Worm (Caenorhabditis elegans): ENCODE data around the gene algn-2.

Gene algn-2

ce11 chrII:5333729-5334255, 41.3 kb upstream of the algn-2 start:
- TF ChIP-seq cey-2 (tag; optimal IDR thresholded peaks at IDR 0.05; ENCODE audit: borderline replicate concordance, insufficient read depth) (peak; percentile 6), ceh-82 (tag; optimal IDR thresholded peaks at IDR 0.05) (no peak), dve-1 (tag; optimal IDR thresholded peaks at IDR 0.05; ENCODE audit: insufficient read depth) (peak; percentile 32), lsy-2 (tag; optimal IDR thresholded peaks at IDR 0.05) (peak in 1 of 2 experiments; percentile 34), pqm-1 (tag; optimal IDR thresholded peaks at IDR 0.05) (peak; percentile 30), spr-1 (tag; optimal IDR thresholded peaks at IDR 0.05) (no peak), rbr-2 (tag; optimal IDR thresholded peaks at IDR 0.05) (peak; percentile 31), T20F7.1 (GFP tag; optimal IDR thresholded peaks at IDR 0.05) (peak; percentile 27), dmd-6 (GFP tag; IDR thresholded peaks at IDR 0.05) (no peak), hlh-11 (tag; optimal IDR thresholded peaks at IDR 0.05) (peak; percentile 21), aha-1 (tag) (peak; percentile 44), daf-16 (GFP tag; optimal IDR thresholded peaks at IDR 0.05) (no peak), daf-16 (tag; optimal IDR thresholded peaks at IDR 0.05) (peak; percentile 78), nhr-48 (tag; optimal IDR thresholded peaks at IDR 0.05) (no peak), nhr-28 (tag; optimal IDR thresholded peaks at IDR 0.05) (peak; percentile 11)

- TF ChIP-seq unc-62 (GFP tag; optimal IDR thresholded peaks at IDR 0.05 in 1 of 2) (peak in 1 of 2 experiments; percentile 89), unc-62 (tag; optimal IDR thresholded peaks at IDR 0.05) (no peak), arid-1 (GFP tag; conservative IDR thresholded peaks at IDR 0.05) (no peak), ZK337.2 (GFP tag; IDR thresholded peaks at IDR 0.05) (no peak), hlh-30 (tag; optimal IDR thresholded peaks at IDR 0.05; ENCODE audit: insufficient read depth) (peak; percentile 19), nhr-42 (GFP tag; IDR thresholded peaks at IDR 0.05) (no peak)
These were observed 40.4 kb upstream of the algn-2 start for ce11 chrII:5334628-5335027.

ce11 chrII:5335370-5336034, 39.6 kb upstream of the algn-2 start:
- TF ChIP-seq tag-97 (GFP tag; IDR thresholded peaks at IDR 0.05) = no peak
- peak in 1 of 2 experiments; percentile 13 for TF ChIP-seq hif-1 (tag; optimal IDR thresholded peaks at IDR 0.05)
- peak; percentile 7 for TF ChIP-seq mes-2 (tag; optimal IDR thresholded peaks at IDR 0.05; ENCODE audit: poor library complexity, severe bottlenecking)
- peak; percentile 67 for TF ChIP-seq nhr-6 (tag; optimal IDR thresholded peaks at IDR 0.05)
- no peak for TF ChIP-seq zfp-3 (GFP tag; conservative IDR thresholded peaks at IDR 0.05)
- peak; percentile 41 for TF ChIP-seq dve-1 (tag; optimal IDR thresholded peaks at IDR 0.05; ENCODE audit: insufficient read depth)
- TF ChIP-seq aha-1 (tag) = peak; percentile 65
- no peak for TF ChIP-seq snpc-1.2 (GFP tag; IDR thresholded peaks at IDR 0.05)
- TF ChIP-seq lsy-2 (tag; optimal IDR thresholded peaks at IDR 0.05) = peak in 1 of 2 experiments; percentile 2
- peak; percentile 38 for TF ChIP-seq hlh-30 (tag; optimal IDR thresholded peaks at IDR 0.05; ENCODE audit: insufficient read depth)
- TF ChIP-seq unc-62 (GFP tag; optimal IDR thresholded peaks at IDR 0.05 in 1 of 2) = peak in 1 of 2 experiments; percentile 96
- no peak for TF ChIP-seq unc-62 (tag; optimal IDR thresholded peaks at IDR 0.05)

- TF ChIP-seq lir-3 (tag; optimal IDR thresholded peaks at IDR 0.05) = no peak
- TF ChIP-seq aha-1 (tag) = peak; percentile 99
- peak; percentile 69 for TF ChIP-seq mep-1 (tag; optimal IDR thresholded peaks at IDR 0.05)
- TF ChIP-seq cey-2 (tag; optimal IDR thresholded peaks at IDR 0.05; ENCODE audit: borderline replicate concordance, insufficient read depth) = no peak
- peak in 1 of 2 experiments; percentile 69 for TF ChIP-seq hif-1 (tag; optimal IDR thresholded peaks at IDR 0.05)
- TF ChIP-seq egl-43 (GFP tag; IDR thresholded peaks at IDR 0.05) = peak; percentile 67
- TF ChIP-seq hlh-30 (tag; optimal IDR thresholded peaks at IDR 0.05; ENCODE audit: insufficient read depth) = peak; percentile 28
- TF ChIP-seq mxl-3 (GFP tag; optimal IDR thresholded peaks at IDR 0.05) = no peak
- peak; percentile 20; the same call in 1 of the 2 replicates for TF ChIP-seq ceh-20 (GFP tag; IDR thresholded peaks at IDR 0.05)
- no peak for TF ChIP-seq ZK337.2 (GFP tag; IDR thresholded peaks at IDR 0.05)
- no peak for TF ChIP-seq ceh-82 (tag; optimal IDR thresholded peaks at IDR 0.05)
- no peak for TF ChIP-seq lin-29 (GFP tag; IDR thresholded peaks at IDR 0.05)
- no peak for TF ChIP-seq dpl-1 (GFP tag; optimal IDR thresholded peaks at IDR 0.05)
- peak in 1 of 2 experiments; percentile 40 for TF ChIP-seq mdl-1 (tag; optimal IDR thresholded peaks at IDR 0.05)
- TF ChIP-seq dmd-9 (GFP tag; IDR thresholded peaks at IDR 0.05) = no peak
- no peak for TF ChIP-seq madf-5 (GFP tag; IDR thresholded peaks at IDR 0.05)
- no peak for TF ChIP-seq nhr-77 (tag; optimal IDR thresholded peaks at IDR 0.05)
- peak; percentile 74 for TF ChIP-seq fkh-10 (GFP tag; optimal IDR thresholded peaks at IDR 0.05)
- peak; percentile 45; the same call in 1 of the 2 replicates for TF ChIP-seq Y105C5A.15 (GFP tag; IDR thresholded peaks at IDR 0.05)
- TF ChIP-seq lsy-2 (tag; optimal IDR thresholded peaks at IDR 0.05) = peak in 1 of 2 experiments; percentile 63
- TF ChIP-seq dmd-6 (GFP tag; IDR thresholded peaks at IDR 0.05) = peak; percentile 20; the same call in 1 of the 2 replicates
- TF ChIP-seq set-16 (GFP tag; IDR thresholded peaks at IDR 0.05) = peak; percentile 29; the same call in 1 of the 2 replicates
- peak; percentile 81 for TF ChIP-seq ama-1 (optimal IDR thresholded peaks at IDR 0.05)
- TF ChIP-seq lin-38 (GFP tag; IDR thresholded peaks at IDR 0.05) = peak; percentile 44; the same call in 1 of the 2 replicates
These were observed 39.1 kb upstream of the algn-2 start for ce11 chrII:5336035-5336376.
